Fruit fly (Drosophila melanogaster): ENCODE results near the gene CG46320.

Gene CG46320

DNA sequence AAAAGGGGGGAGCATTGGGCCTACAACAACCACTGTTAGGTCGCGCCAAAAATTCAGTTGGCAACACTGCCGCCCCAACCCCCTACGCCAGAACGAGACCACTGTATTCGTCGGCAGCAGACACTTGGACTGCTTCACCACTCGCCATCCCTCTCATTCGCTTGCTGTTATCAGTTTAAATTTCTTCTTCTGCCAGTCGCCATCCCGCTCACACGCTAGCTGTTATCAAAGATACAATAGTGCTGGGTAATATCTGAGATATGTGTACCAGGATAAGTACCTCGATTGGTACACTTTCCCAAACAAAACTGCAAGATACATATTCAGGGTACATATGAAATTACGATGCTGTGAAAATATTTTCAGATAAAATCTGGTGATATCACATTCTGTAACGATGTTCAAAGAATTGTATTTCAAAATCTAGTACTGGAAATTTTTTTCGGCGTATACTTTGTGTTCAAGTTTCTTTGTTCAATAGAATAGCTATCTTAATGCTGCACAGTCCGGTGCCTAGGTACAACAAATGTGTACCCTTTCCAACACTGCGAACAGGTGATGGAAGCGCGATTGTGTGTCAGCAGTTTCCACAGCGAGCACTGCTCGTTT, 107.0 kb downstream of the CG46320 start (continued):
- TF ChIP-seq amos (GFP tag; IDR thresholded peaks at IDR 0.05; ENCODE audit: partially characterized antibody) (peak; percentile 44; the same call in 1 of the 2 replicates), br (optimal IDR thresholded peaks at IDR 0.05) (no peak), CG18764 (GFP tag; optimal IDR thresholded peaks at IDR 0.05) (peak; percentile 60), CG8281 (tag; optimal IDR thresholded peaks at IDR 0.05) (no peak), CG10147 (GFP tag; optimal IDR thresholded peaks at IDR 0.05) (peak; percentile 86), Ravus (GFP tag; IDR thresholded peaks at IDR 0.05) (peak; percentile 20; the same call in 1 of the 2 replicates), hkb (optimal IDR thresholded peaks at IDR 0.05) (no peak), hkb (GFP tag; IDR thresholded peaks at IDR 0.05) (peak; percentile 75), CG32532 (GFP tag; IDR thresholded peaks at IDR 0.05) (peak; percentile 75), CG12071 (GFP tag; optimal IDR thresholded peaks at IDR 0.05) (no peak), CG11085 (GFP tag; IDR thresholded peaks at IDR 0.05) (no peak), Fer1 (GFP tag; optimal IDR thresholded peaks at IDR 0.05) (peak; percentile 91), cas (GFP tag; IDR thresholded peaks at IDR 0.05) (peak; percentile 31; the same call in 1 of the 2 replicates), CG3163 (GFP tag; optimal IDR thresholded peaks at IDR 0.05) (peak; percentile 60), danr (GFP tag; IDR thresholded peaks at IDR 0.05) (peak; percentile 27; the same call in 1 of the 2 replicates), Asciz (GFP tag; optimal IDR thresholded peaks at IDR 0.05) (no peak), dmrt99B (tag; optimal IDR thresholded peaks at IDR 0.05) (no peak), CG17361 (GFP tag; IDR thresholded peaks at IDR 0.05) (peak; percentile 88), grn (GFP tag; optimal IDR thresholded peaks at IDR 0.05) (peak; percentile 95), crol (GFP tag; IDR thresholded peaks at IDR 0.05) (peak; percentile 88), Nf-YC (tag; optimal IDR thresholded peaks at IDR 0.05) (peak; percentile 93), vnd (GFP tag; IDR thresholded peaks at IDR 0.05; ENCODE audit: partially characterized antibody) (no peak), tx (GFP tag; optimal IDR thresholded peaks at IDR 0.05) (peak; percentile 88), pum (GFP tag; optimal IDR thresholded peaks at IDR 0.05) (peak; percentile 79), CG14014 (GFP tag; IDR thresholded peaks at IDR 0.05) (peak; percentile 68), h (optimal IDR thresholded peaks at IDR 0.05) (no peak), CG10979 (tag; optimal IDR thresholded peaks at IDR 0.05) (peak; percentile 80), Doc3 (GFP tag; IDR thresholded peaks at IDR 0.05; ENCODE audit: partially characterized antibody) (no peak), zfh1 (GFP tag; IDR thresholded peaks at IDR 0.05) (peak; percentile 74), pnt (GFP tag; optimal IDR thresholded peaks at IDR 0.05) (peak; percentile 80), Hr51 (GFP tag; optimal IDR thresholded peaks at IDR 0.05) (peak; percentile 78 to 87), CG17802 (tag; optimal IDR thresholded peaks at IDR 0.05) (peak; percentile 31), gsb-n (tag; optimal IDR thresholded peaks at IDR 0.05) (no peak), dati (GFP tag; IDR thresholded peaks at IDR 0.05) (no peak), ara (GFP tag; IDR thresholded peaks at IDR 0.05) (no peak; the same call in 1 of the 2 replicates), CG8765 (GFP tag; IDR thresholded peaks at IDR 0.05) (no peak), ind (GFP tag; optimal IDR thresholded peaks at IDR 0.05) (peak; percentile 87), run (tag; optimal IDR thresholded peaks at IDR 0.05) (peak; percentile 53), gro (GFP tag; optimal IDR thresholded peaks at IDR 0.05) (peak; percentile 90), Eip74EF (GFP tag; optimal IDR thresholded peaks at IDR 0.05) (peak in 1 of 2 experiments; percentile 82), CG1233 (GFP tag; optimal IDR thresholded peaks at IDR 0.05) (peak; percentile 87), CoRest (tag; optimal IDR thresholded peaks at IDR 0.05) (peak; percentile 92), trem (tag; optimal IDR thresholded peaks at IDR 0.05) (peak; percentile 64), pros (GFP tag; optimal IDR thresholded peaks at IDR 0.05) (peak; percentile 70), CG11696 (GFP tag; IDR thresholded peaks at IDR 0.05) (no peak), Antp (GFP tag; optimal IDR thresholded peaks at IDR 0.05) (peak; percentile 89), D19A (tag; optimal IDR thresholded peaks at IDR 0.05) (no peak), CTCF (GFP tag; optimal IDR thresholded peaks at IDR 0.05) (peak; percentile 26), D19B (GFP tag; optimal IDR thresholded peaks at IDR 0.05) (peak; percentile 71), CG6175 (GFP tag; IDR thresholded peaks at IDR 0.05) (no peak; the same call in 2 of the 3 replicates), CG9797 (GFP tag; optimal IDR thresholded peaks at IDR 0.05) (peak; percentile 25)
